Fruit fly (Drosophila melanogaster): ENCODE measurements around the gene prage.
A peak's percentile ranks its signal among the peaks of the same experiment; 100 is the strongest.

Gene prage

DNA sequence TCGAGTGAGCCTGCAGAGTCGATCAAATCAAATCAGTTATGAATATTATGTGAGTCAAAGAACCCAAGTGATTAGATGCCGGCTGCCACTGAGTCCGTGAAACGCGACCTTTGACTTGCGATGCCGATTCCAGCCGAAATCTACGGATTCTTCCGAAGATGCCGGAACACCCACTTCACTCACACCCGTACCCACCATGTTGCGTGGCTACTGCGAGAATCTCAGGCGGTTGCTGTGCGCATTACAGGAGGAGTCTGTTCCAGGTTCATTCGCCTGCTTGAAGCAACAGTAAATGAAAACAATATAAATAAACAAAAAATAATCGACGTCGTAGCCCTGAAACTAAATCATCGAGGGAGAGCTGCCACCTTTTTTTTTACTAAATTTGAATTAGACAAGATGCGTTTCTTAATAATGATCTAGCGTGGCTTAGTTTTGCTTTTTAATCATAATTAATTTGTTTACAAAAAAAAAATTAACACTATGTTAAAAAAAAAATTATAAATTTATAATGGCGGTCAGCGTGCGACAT lies 128.2 kb downstream of the prage start, which contains the start of gene Ldaf1 (continued):
- TF ChIP-seq exex (tag; optimal IDR thresholded peaks at IDR 0.05) (no peak), HmgZ (tag; optimal IDR thresholded peaks at IDR 0.05) (peak; percentile 24), tx (GFP tag; optimal IDR thresholded peaks at IDR 0.05) (no peak), Opbp (GFP tag; IDR thresholded peaks at IDR 0.05; ENCODE audit: partially characterized antibody) (no peak), CG31365 (tag; optimal IDR thresholded peaks at IDR 0.05) (no peak), PHDP (tag; optimal IDR thresholded peaks at IDR 0.05) (no peak), ssp (GFP tag; IDR thresholded peaks at IDR 0.05) (no peak), zf30C (GFP tag; optimal IDR thresholded peaks at IDR 0.05) (no peak), sug (tag; optimal IDR thresholded peaks at IDR 0.05) (no peak), ci (GFP tag; IDR thresholded peaks at IDR 0.05) (no peak), CG3163 (GFP tag; optimal IDR thresholded peaks at IDR 0.05) (no peak), Elba2 (GFP tag; optimal IDR thresholded peaks at IDR 0.05) (no peak), CG1792 (GFP tag; optimal IDR thresholded peaks at IDR 0.05) (no peak), CG11398 (GFP tag; optimal IDR thresholded peaks at IDR 0.05) (no peak), Hr78 (GFP tag; optimal IDR thresholded peaks at IDR 0.05) (peak in 1 of 2 experiments; percentile 55), zen (tag; optimal IDR thresholded peaks at IDR 0.05) (peak; percentile 6), CG13775 (GFP tag; optimal IDR thresholded peaks at IDR 0.05) (no peak), ATbp (GFP tag; optimal IDR thresholded peaks at IDR 0.05) (no peak), Mad (GFP tag; optimal IDR thresholded peaks at IDR 0.05) (no peak), scrt (GFP tag; optimal IDR thresholded peaks at IDR 0.05) (peak; percentile 36), so (GFP tag; IDR thresholded peaks at IDR 0.05) (no peak), lmd (GFP tag; IDR thresholded peaks at IDR 0.05) (no peak), CG13624 (GFP tag; optimal IDR thresholded peaks at IDR 0.05) (no peak), Hmr (GFP tag; optimal IDR thresholded peaks at IDR 0.05) (no peak), trem (tag; optimal IDR thresholded peaks at IDR 0.05) (peak; percentile 28), CG8924 (tag; optimal IDR thresholded peaks at IDR 0.05) (peak; percentile 2), HmgD (GFP tag; optimal IDR thresholded peaks at IDR 0.05) (no peak), CG8281 (tag; optimal IDR thresholded peaks at IDR 0.05) (no peak), pfk (GFP tag; optimal IDR thresholded peaks at IDR 0.05) (no peak), vfl (GFP tag; optimal IDR thresholded peaks at IDR 0.05) (no peak), Dad (GFP tag; optimal IDR thresholded peaks at IDR 0.05) (no peak), CG7372 (GFP tag; IDR thresholded peaks at IDR 0.05) (no peak), CG9932 (GFP tag; IDR thresholded peaks at IDR 0.05) (no peak), MESR4 (GFP tag; optimal IDR thresholded peaks at IDR 0.05) (peak; percentile 20), ato (GFP tag; IDR thresholded peaks at IDR 0.05; ENCODE audit: partially characterized antibody) (no peak), Camta (GFP tag; optimal IDR thresholded peaks at IDR 0.05) (no peak), CG3281 (GFP tag; optimal IDR thresholded peaks at IDR 0.05) (peak; percentile 20), cg (GFP tag; optimal IDR thresholded peaks at IDR 0.05) (no peak), CG15696 (tag; optimal IDR thresholded peaks at IDR 0.05) (no peak), slou (GFP tag; optimal IDR thresholded peaks at IDR 0.05) (no peak), Ada2b (GFP tag; IDR thresholded peaks at IDR 0.05) (no peak), E2f2 (GFP tag; IDR thresholded peaks at IDR 0.05) (peak; percentile 71), Dp (GFP tag; optimal IDR thresholded peaks at IDR 0.05) (peak; percentile 54), CG3726 (GFP tag; IDR thresholded peaks at IDR 0.05) (no peak), CG9215 (GFP tag; IDR thresholded peaks at IDR 0.05) (no peak), chif (GFP tag; optimal IDR thresholded peaks at IDR 0.05) (no peak), NfI (GFP tag; optimal IDR thresholded peaks at IDR 0.05) (no peak), wek (GFP tag; optimal IDR thresholded peaks at IDR 0.05) (no peak), CG10543 (GFP tag; optimal IDR thresholded peaks at IDR 0.05) (peak; percentile 22), ap (GFP tag; IDR thresholded peaks at IDR 0.05) (no peak), CG10959 (GFP tag; IDR thresholded peaks at IDR 0.05) (no peak)

Data from whole organism, embryonic.